Fruit fly (Drosophila melanogaster) whole organism, embryonic: Measurements from ENCODE around the gene Acp29AB.
A peak's percentile ranks its signal among the peaks of the same experiment; 100 is the strongest.

Source experiments
- ATbp ChIP-seq: fragments of 200-800 bp; sonication (Bioruptor generic); optimal IDR thresholded peaks from 2 replicates; lab custom pipeline; 2017; ENCODE audit warnings: missing biosample characterization, mild to moderate bottlenecking, missing genetic modification characterization, missing genetic modification reagents
- Bgb ChIP-seq: fragments of 200-800 bp; sonication (Bioruptor generic); IDR thresholded peaks from 2 replicates; pipeline ENCODE4 v1.3.6; 2022; ENCODE audit warnings: missing biosample characterization, missing genetic modification characterization; ENCODE audit not compliant: partially characterized antibody
- Bteb2 ChIP-seq: fragments of 200-800 bp; sonication (Bioruptor generic); optimal IDR thresholded peaks from 2 replicates; lab custom pipeline; 2016; ENCODE audit warnings: missing biosample characterization, missing genetic modification characterization
- CG10979 ChIP-seq: fragments of 200-800 bp; sonication (Bioruptor generic); optimal IDR thresholded peaks from 2 replicates; lab custom pipeline; 2018; ENCODE audit warnings: missing biosample characterization, mild to moderate bottlenecking, missing genetic modification characterization, moderate library complexity
- CG12769 ChIP-seq: fragments of 200-800 bp; sonication (Bioruptor generic); optimal IDR thresholded peaks from 2 replicates; lab custom pipeline; 2019; ENCODE audit warnings: missing biosample characterization, mild to moderate bottlenecking, missing genetic modification characterization, moderate library complexity
- CG13894 ChIP-seq: fragments of 200-800 bp; sonication (Bioruptor generic); optimal IDR thresholded peaks from 3 replicates; lab custom pipeline; 2018; ENCODE audit warnings: missing biosample characterization, mild to moderate bottlenecking, missing genetic modification characterization, moderate library complexity
- CG1529 ChIP-seq: fragments of 200-800 bp; sonication (Bioruptor generic); optimal IDR thresholded peaks from 3 replicates; lab custom pipeline; 2018; ENCODE audit warnings: missing biosample characterization, missing genetic modification characterization
- CG15601 ChIP-seq: fragments of 200-800 bp; sonication (Bioruptor generic); optimal IDR thresholded peaks from 3 replicates; lab custom pipeline; 2019; ENCODE audit warnings: missing biosample characterization, mild to moderate bottlenecking, missing genetic modification characterization, moderate library complexity
- CG16779 ChIP-seq: fragments of 200-800 bp; sonication (Bioruptor generic); IDR thresholded peaks from 2 replicates; pipeline ENCODE4 v1.3.6; 2022; ENCODE audit warnings: missing biosample characterization, missing genetic modification characterization
- CG18599 ChIP-seq: fragments of 200-800 bp; sonication (Bioruptor generic); optimal IDR thresholded peaks from 3 replicates; lab custom pipeline; 2017; ENCODE audit warnings: missing biosample characterization, missing genetic modification characterization, mild to moderate bottlenecking, moderate library complexity, missing genetic modification reagents
- CG2202 ChIP-seq: fragments of 200-800 bp; sonication (Bioruptor generic); optimal IDR thresholded peaks from 2 replicates; lab custom pipeline; 2018; ENCODE audit warnings: missing biosample characterization, mild to moderate bottlenecking, missing genetic modification characterization
- CG3065 ChIP-seq: fragments of 200-800 bp; sonication (Bioruptor generic); optimal IDR thresholded peaks from 2 replicates; lab custom pipeline; 2016; ENCODE audit warnings: missing biosample characterization, missing genetic modification characterization
- CG3281 ChIP-seq: fragments of 200-800 bp; sonication (Bioruptor generic); optimal IDR thresholded peaks from 3 replicates; lab custom pipeline; 2017; ENCODE audit warnings: missing biosample characterization, mild to moderate bottlenecking, missing genetic modification characterization
- CG4707 ChIP-seq: fragments of 200-800 bp; sonication (Bioruptor generic); optimal IDR thresholded peaks from 2 replicates; lab custom pipeline; 2018; ENCODE audit warnings: missing biosample characterization, mild to moderate bottlenecking, missing genetic modification characterization, moderate library complexity
- CG5245 ChIP-seq: fragments of 200-800 bp; sonication (Bioruptor generic); optimal IDR thresholded peaks from 3 replicates; lab custom pipeline; 2016; ENCODE audit warnings: missing biosample characterization, missing genetic modification characterization
- CG6272 ChIP-seq: fragments of 200-800 bp; sonication (Bioruptor generic); IDR thresholded peaks from 2 replicates; pipeline ENCODE4 v1.3.6; 2022; ENCODE audit warnings: missing biosample characterization, missing genetic modification characterization
- CG8089 ChIP-seq: fragments of 200-800 bp; sonication (Bioruptor generic); optimal IDR thresholded peaks from 3 replicates; lab custom pipeline; 2016; ENCODE audit warnings: missing biosample characterization, missing genetic modification characterization
- Doc3 ChIP-seq: fragments of 200-800 bp; sonication (Bioruptor generic); IDR thresholded peaks from 3 replicates; pipeline ENCODE4 v1.3.6; 2022; ENCODE audit warnings: missing biosample characterization, missing genetic modification characterization; ENCODE audit not compliant: partially characterized antibody
- Drgx ChIP-seq: fragments of 200-800 bp; sonication (Bioruptor generic); IDR thresholded peaks from 2 replicates; pipeline ENCODE4 v1.3.6; 2022; ENCODE audit warnings: missing biosample characterization, missing genetic modification characterization
- HmgZ ChIP-seq: fragments of 200-800 bp; sonication (Bioruptor generic); optimal IDR thresholded peaks from 2 replicates; lab custom pipeline; 2018; ENCODE audit warnings: missing biosample characterization, mild to moderate bottlenecking, missing genetic modification characterization
- Hr78 ChIP-seq, 2 experiments: fragments of 200-800 bp in 1 of 2; fragments of >200 bp in 1 of 2; sonication (Bioruptor generic) in 1 of 2; optimal IDR thresholded peaks; 2 replicates each; lab custom pipeline; 2017 to 2019; ENCODE audit warnings: missing biosample characterization in 2 of 2, missing genetic modification characterization in 2 of 2, mild to moderate bottlenecking in 1 of 2, moderate library complexity in 1 of 2
- Lim3 ChIP-seq: fragments of 200-800 bp; sonication (Bioruptor generic); IDR thresholded peaks from 2 replicates; pipeline ENCODE4 v1.3.6; 2022; ENCODE audit warnings: missing biosample characterization, missing genetic modification characterization
- Max ChIP-seq: fragments of 200-800 bp; sonication (Bioruptor generic); optimal IDR thresholded peaks from 2 replicates; lab custom pipeline; 2016; ENCODE audit warnings: missing biosample characterization, mild to moderate bottlenecking, missing genetic modification characterization
- Oli ChIP-seq: fragments of 200-800 bp; sonication (Bioruptor generic); optimal IDR thresholded peaks from 2 replicates; lab custom pipeline; 2018; ENCODE audit warnings: missing biosample characterization, mild to moderate bottlenecking, missing genetic modification characterization, moderate library complexity
- Ravus ChIP-seq: fragments of 200-800 bp; sonication (Bioruptor generic); IDR thresholded peaks from 2 replicates; pipeline ENCODE4 v1.3.6; 2022; ENCODE audit warnings: missing biosample characterization, missing genetic modification characterization
- Spps ChIP-seq: fragments of 200-800 bp; sonication (Bioruptor generic); optimal IDR thresholded peaks from 2 replicates; lab custom pipeline; 2018; ENCODE audit warnings: missing biosample characterization, mild to moderate bottlenecking, missing genetic modification characterization
- Tbp ChIP-seq: fragments of >200 bp; optimal IDR thresholded peaks from 2 replicates; lab custom pipeline; 2018; ENCODE audit warnings: missing biosample characterization, missing genetic modification characterization
- bbx ChIP-seq: fragments of 200-800 bp; sonication (Bioruptor generic); IDR thresholded peaks from 2 replicates; pipeline ENCODE4 v1.3.6; 2022; ENCODE audit warnings: missing biosample characterization, missing genetic modification characterization; ENCODE audit not compliant: partially characterized antibody
- chif ChIP-seq, 2 experiments: fragments of 200-800 bp; sonication (Bioruptor generic); optimal IDR thresholded peaks; 3 replicates each; lab custom pipeline; 2016; ENCODE audit warnings: missing biosample characterization in 2 of 2, missing genetic modification characterization in 2 of 2
- crp ChIP-seq, 2 experiments: fragments of 200-800 bp; sonication (Bioruptor generic); optimal IDR thresholded peaks; 2 replicates in 1 of 2; 3 replicates in 1 of 2; lab custom pipeline; 2017; ENCODE audit warnings: missing biosample characterization in 2 of 2, missing genetic modification characterization in 2 of 2, mild to moderate bottlenecking in 1 of 2, moderate library complexity in 1 of 2
- emc ChIP-seq: fragments of 200-800 bp; sonication (Bioruptor generic); optimal IDR thresholded peaks from 2 replicates; lab custom pipeline; 2016; ENCODE audit warnings: missing biosample characterization, missing genetic modification characterization
- ems ChIP-seq: fragments of 200-800 bp; sonication (Bioruptor generic); optimal IDR thresholded peaks from 3 replicates; lab custom pipeline; 2016; ENCODE audit warnings: missing biosample characterization, missing genetic modification characterization
- fu2 ChIP-seq: fragments of 200-800 bp; sonication (Bioruptor generic); optimal IDR thresholded peaks from 2 replicates; lab custom pipeline; 2016; ENCODE audit warnings: missing biosample characterization, missing genetic modification characterization
- grn ChIP-seq: fragments of 200-800 bp; sonication (Bioruptor generic); optimal IDR thresholded peaks from 3 replicates; lab custom pipeline; 2017; ENCODE audit warnings: missing biosample characterization, missing genetic modification characterization
- gsb ChIP-seq: fragments of 200-800 bp; sonication (Bioruptor generic); IDR thresholded peaks from 2 replicates; pipeline ENCODE4 v1.3.6; 2022; ENCODE audit warnings: missing biosample characterization, missing genetic modification characterization
- ham ChIP-seq: fragments of 200-800 bp; sonication (Bioruptor generic); IDR thresholded peaks from 2 replicates; pipeline ENCODE4 v1.3.6; 2022; ENCODE audit warnings: missing biosample characterization, missing genetic modification characterization
- her ChIP-seq: fragments of 200-800 bp; sonication (Bioruptor generic); optimal IDR thresholded peaks from 2 replicates; lab custom pipeline; 2016; ENCODE audit warnings: missing biosample characterization, missing genetic modification characterization
- ind ChIP-seq: fragments of 200-800 bp; sonication (Bioruptor generic); optimal IDR thresholded peaks from 3 replicates; lab custom pipeline; 2016; ENCODE audit warnings: missing biosample characterization, missing genetic modification characterization
- insv ChIP-seq, 2 experiments: fragments of 200-800 bp; sonication (Bioruptor generic); optimal IDR thresholded peaks; 3 replicates each; lab custom pipeline; 2016 to 2018; ENCODE audit warnings: missing biosample characterization in 2 of 2, missing genetic modification characterization in 2 of 2
- mld ChIP-seq: fragments of 200-800 bp; sonication (Bioruptor generic); IDR thresholded peaks from 3 replicates; pipeline ENCODE4 v1.3.6; 2022; ENCODE audit warnings: missing biosample characterization, missing genetic modification characterization; ENCODE audit not compliant: partially characterized antibody
- p53 ChIP-seq: fragments of 200-800 bp; sonication (Bioruptor generic); optimal IDR thresholded peaks from 2 replicates; lab custom pipeline; 2016; ENCODE audit warnings: missing biosample characterization, missing genetic modification characterization
- pita ChIP-seq: fragments of 200-800 bp; sonication (Bioruptor generic); optimal IDR thresholded peaks from 2 replicates; lab custom pipeline; 2017; ENCODE audit warnings: missing biosample characterization, mild to moderate bottlenecking, missing genetic modification characterization
- row ChIP-seq: fragments of 200-800 bp; sonication (Bioruptor generic); IDR thresholded peaks from 3 replicates; pipeline ENCODE4 v1.3.6; 2022; ENCODE audit warnings: missing biosample characterization, missing genetic modification characterization
- slp2 ChIP-seq: fragments of 200-800 bp; sonication (Bioruptor generic); optimal IDR thresholded peaks from 2 replicates; lab custom pipeline; 2016; ENCODE audit warnings: missing biosample characterization, missing genetic modification characterization
- tap ChIP-seq: fragments of 200-800 bp; optimal IDR thresholded peaks from 3 replicates; lab custom pipeline; 2019; ENCODE audit warnings: missing biosample characterization, mild to moderate bottlenecking, missing genetic modification characterization, moderate library complexity
- usp ChIP-seq: fragments of >200 bp; optimal IDR thresholded peaks from 2 replicates; lab custom pipeline; 2017; ENCODE audit warnings: missing biosample characterization, missing genetic modification characterization
- wor ChIP-seq: fragments of 200-800 bp; sonication (Bioruptor generic); IDR thresholded peaks from 2 replicates; pipeline ENCODE4 v1.3.6; 2022; ENCODE audit warnings: missing biosample characterization, missing genetic modification characterization
- zen2 ChIP-seq: fragments of 200-800 bp; sonication (Bioruptor generic); IDR thresholded peaks from 3 replicates; pipeline ENCODE4 v1.3.6; 2022; ENCODE audit warnings: missing biosample characterization, missing genetic modification characterization; ENCODE audit not compliant: partially characterized antibody

Gene Acp29AB

dm6 chr2L:8403286-8404270, 10.6 kb upstream of the Acp29AB start, which contains the start of gene emb (continued):
- TF ChIP-seq Spps (tag; lab: Kevin White, UChicago) (no peak), pita (GFP tag; lab: Kevin White, UChicago) (no peak), CG2202 (tag; lab: Kevin White, UChicago) (peak; percentile 11), chif (GFP tag; optimal IDR thresholded peaks at IDR 0.05; lab: Kevin White, UChicago) (peak; percentile 47 to 52), Ravus (no peak), CG3281 (peak; percentile 73), zen2 (GFP tag; lab: Robert Waterston, UW) (peak; percentile 93), ind (peak; percentile 37), CG12769 (tag; lab: Kevin White, UChicago) (no peak), mld (peak; percentile 99), CG18599 (GFP tag; lab: Kevin White, UChicago) (no peak), CG6272 (GFP tag; lab: Robert Waterston, UW) (no peak), CG8089 (peak; percentile 43), insv (GFP tag; optimal IDR thresholded peaks at IDR 0.05; lab: Kevin White, UChicago) (peak in 1 of 2 experiments; percentile 41), CG15601 (tag; lab: Kevin White, UChicago) (peak; percentile 47), tap (no peak), usp (GFP tag; lab: Kevin White, UChicago) (no peak), CG5245 (GFP tag; lab: Kevin White, UChicago) (no peak), fu2 (GFP tag; lab: Kevin White, UChicago) (peak; percentile 64), Lim3 (GFP tag; lab: Robert Waterston, UW) (no peak), CG16779 (GFP tag; lab: Robert Waterston, UW) (no peak), ATbp (no peak), emc (GFP tag; lab: Kevin White, UChicago) (no peak), bbx (GFP tag; lab: Robert Waterston, UW) (peak; percentile 96), Max (GFP tag; lab: Kevin White, UChicago) (peak; percentile 49), Bgb (GFP tag; lab: Robert Waterston, UW) (peak; percentile 97), row (GFP tag; lab: Robert Waterston, UW) (peak; percentile 76), CG13894 (no peak), slp2 (GFP tag; lab: Kevin White, UChicago) (peak; percentile 27), Bteb2 (peak; percentile 14), crp (GFP tag; optimal IDR thresholded peaks at IDR 0.05; lab: Kevin White, UChicago) (peak in 1 of 2 experiments; percentile 21), CG3065 (GFP tag; lab: Kevin White, UChicago) (no peak), wor (GFP tag; lab: Robert Waterston, UW) (no peak), CG10979 (tag; lab: Kevin White, UChicago) (peak; percentile 11), ems (peak; percentile 41), p53 (GFP tag; lab: Kevin White, UChicago) (peak; percentile 4), HmgZ (peak; percentile 66), grn (GFP tag; lab: Kevin White, UChicago) (no peak), Doc3 (GFP tag; lab: Robert Waterston, UW) (peak; percentile 92), Hr78 (GFP tag; optimal IDR thresholded peaks at IDR 0.05; lab: Kevin White, UChicago) (no peak), CG4707 (GFP tag; lab: Kevin White, UChicago) (no peak), gsb (GFP tag; lab: Robert Waterston, UW) (no peak), Drgx (peak; percentile 39; the same call in 1 of the 2 replicates), her (GFP tag; lab: Kevin White, UChicago) (peak; percentile 38), CG1529 (GFP tag; lab: Kevin White, UChicago) (no peak), Tbp (GFP tag; lab: Kevin White, UChicago) (no peak), Oli (tag; lab: Kevin White, UChicago) (no peak), ham (GFP tag; lab: Robert Waterston, UW) (no peak)
